Worm (Caenorhabditis elegans): Measurements from ENCODE around the gene F14H12.3.

F14H12.3 gene

ce11 chrX:4376801-4377200, 32.8 kb downstream of the F14H12.3 start, which contains the start of gene R160.2:
R160.2 (minus strand) TSS chrX:4376901.
- no peak for TF ChIP-seq med-1 (GFP tag; optimal IDR thresholded peaks at IDR 0.05; ENCODE audit: insufficient read depth)
- TF ChIP-seq ztf-23 (GFP tag; IDR thresholded peaks at IDR 0.05) = no peak
- no peak for TF ChIP-seq cog-1 (tag; optimal IDR thresholded peaks at IDR 0.05)
- TF ChIP-seq klf-2 (GFP tag; conservative IDR thresholded peaks at IDR 0.05) = no peak
- no peak for TF ChIP-seq ref-1 (GFP tag; conservative IDR thresholded peaks at IDR 0.05)
- TF ChIP-seq tab-1 (GFP tag; IDR thresholded peaks at IDR 0.05) = no peak
- TF ChIP-seq flt-1 (GFP tag; IDR thresholded peaks at IDR 0.05) = no peak
- no peak for TF ChIP-seq ztf-29 (GFP tag; IDR thresholded peaks at IDR 0.05)
- no peak for TF ChIP-seq T22C8.4 (GFP tag; IDR thresholded peaks at IDR 0.05)

ce11 chrX:4377689-4378088, 33.7 kb downstream of the F14H12.3 start, which contains the start of gene R160.12:
R160.12 (minus strand) TSS chrX:4377789.
- TF ChIP-seq flt-1 (GFP tag; IDR thresholded peaks at IDR 0.05) = no peak
- TF ChIP-seq med-1 (GFP tag; optimal IDR thresholded peaks at IDR 0.05; ENCODE audit: insufficient read depth) = no peak

ce11 chrX:4383316-4383936, 39.4 kb downstream of the F14H12.3 start, which contains the start of gene lst-2:
lst-2 (minus strand) TSS chrX:4383366.
- TF ChIP-seq ztf-29 (GFP tag; IDR thresholded peaks at IDR 0.05) = no peak
- no peak for TF ChIP-seq ref-1 (GFP tag; conservative IDR thresholded peaks at IDR 0.05)
- no peak for TF ChIP-seq ztf-23 (GFP tag; IDR thresholded peaks at IDR 0.05)
- no peak for TF ChIP-seq med-1 (GFP tag; optimal IDR thresholded peaks at IDR 0.05; ENCODE audit: insufficient read depth)
- TF ChIP-seq T22C8.4 (GFP tag; IDR thresholded peaks at IDR 0.05) = no peak

- TF ChIP-seq cog-1 (tag; optimal IDR thresholded peaks at IDR 0.05) = no peak
- TF ChIP-seq T22C8.4 (GFP tag; IDR thresholded peaks at IDR 0.05) = no peak
- TF ChIP-seq ref-1 (GFP tag; conservative IDR thresholded peaks at IDR 0.05) = no peak
- no peak for TF ChIP-seq ztf-23 (GFP tag; IDR thresholded peaks at IDR 0.05)
- no peak for TF ChIP-seq flt-1 (GFP tag; IDR thresholded peaks at IDR 0.05)
- TF ChIP-seq klf-2 (GFP tag; conservative IDR thresholded peaks at IDR 0.05) = no peak
- no peak for TF ChIP-seq med-1 (GFP tag; optimal IDR thresholded peaks at IDR 0.05; ENCODE audit: insufficient read depth)
- no peak for TF ChIP-seq tab-1 (GFP tag; IDR thresholded peaks at IDR 0.05)
- TF ChIP-seq ztf-29 (GFP tag; IDR thresholded peaks at IDR 0.05) = no peak
These were observed 42.5 kb downstream of the F14H12.3 start for ce11 chrX:4386493-4386892.

- TF ChIP-seq ref-1 (GFP tag; conservative IDR thresholded peaks at IDR 0.05) = no peak
- TF ChIP-seq cog-1 (tag; optimal IDR thresholded peaks at IDR 0.05) = peak; percentile 91
- TF ChIP-seq flt-1 (GFP tag; IDR thresholded peaks at IDR 0.05) = 0 out of 2 replicates have a peak, but pooled peaks have one; percentile 46
These were observed 44.9 kb downstream of the F14H12.3 start, which contains the start of gene dpy-23 for ce11 chrX:4388834-4389409. dpy-23 (plus strand) TSS chrX:4389359.

- no peak for TF ChIP-seq T22C8.4 (GFP tag; IDR thresholded peaks at IDR 0.05)
- TF ChIP-seq cog-1 (tag; optimal IDR thresholded peaks at IDR 0.05) = no peak
- no peak for TF ChIP-seq tab-1 (GFP tag; IDR thresholded peaks at IDR 0.05)
These were observed 47.7 kb downstream of the F14H12.3 start for ce11 chrX:4391680-4392079.
